Worm (Caenorhabditis elegans) whole organism, L4/young adult: ENCODE results near the gene nhr-201.

ENCODE experiments used
- dao-5 ChIP-seq: sonication (generic microtip); optimal IDR thresholded peaks from 2 replicates; lab custom pipeline; 2016; ENCODE audit warnings: missing genotype, missing genetic modification characterization, moderate library complexity, missing compliant biosample characterization
- him-1 ChIP-seq: sonication (generic microtip); optimal IDR thresholded peaks from 2 replicates; lab custom pipeline; 2016; ENCODE audit warnings: missing genotype, missing genetic modification reagents, missing genetic modification characterization, missing compliant biosample characterization

- TF ChIP-seq dao-5 (tag; lab: Kevin White, UChicago) (no peak), him-1 (tag; lab: Kevin White, UChicago) (no peak)
These were observed 8.0 kb downstream of the nhr-201 start, which contains the start of gene srt-31 for ce11 chrV:472589-472988.
